Worm (Caenorhabditis elegans): ENCODE results near the gene rml-4.

The rml-4 gene

DNA sequence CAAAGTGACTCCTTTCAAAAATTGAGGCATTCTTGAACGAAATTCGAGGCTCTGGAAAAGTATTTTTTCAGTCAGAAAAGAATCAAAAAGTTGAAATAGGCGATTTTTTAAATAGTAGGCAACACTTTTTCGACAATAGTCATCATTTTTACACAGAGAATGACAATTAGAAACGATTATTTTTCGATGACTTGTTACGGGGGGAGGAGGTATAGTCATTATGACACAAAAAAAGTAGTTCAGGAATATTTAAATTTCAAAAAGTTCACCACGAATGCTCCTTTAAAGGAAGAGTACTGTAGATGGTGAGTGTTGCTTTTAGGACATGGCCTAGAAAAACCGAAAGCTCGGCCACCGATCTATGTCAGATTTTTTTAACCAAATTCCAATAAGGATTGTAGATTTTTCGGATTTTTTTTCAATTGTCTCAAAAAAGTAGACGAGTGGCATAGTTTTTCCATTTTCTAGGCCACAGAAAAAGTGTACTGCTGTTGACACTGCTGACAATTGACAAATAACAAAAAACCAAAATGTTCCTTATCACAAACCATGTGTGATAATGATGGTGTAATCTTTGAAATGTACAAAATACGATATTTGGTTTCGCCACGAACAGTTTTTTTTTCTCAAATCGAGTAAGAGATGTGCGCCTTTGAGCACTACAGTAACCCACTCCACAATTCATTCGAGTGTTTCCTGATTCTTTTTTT is 12.2 kb downstream of the rml-4 start, which contains the start of gene Y52E8A.3:
TSS of gene Y52E8A.3 (minus strand) at position 51 of the 710 bp plus-strand sequence.
- TF ChIP-seq ztf-29 (GFP tag; IDR thresholded peaks at IDR 0.05) = no peak
- no peak for TF ChIP-seq flt-1 (GFP tag; IDR thresholded peaks at IDR 0.05)
- no peak for TF ChIP-seq T22C8.4 (GFP tag; IDR thresholded peaks at IDR 0.05)
- no peak for TF ChIP-seq tab-1 (GFP tag; IDR thresholded peaks at IDR 0.05)
- no peak for TF ChIP-seq ref-1 (GFP tag; conservative IDR thresholded peaks at IDR 0.05)
- TF ChIP-seq ztf-23 (GFP tag; IDR thresholded peaks at IDR 0.05) = no peak
- TF ChIP-seq cog-1 (tag; optimal IDR thresholded peaks at IDR 0.05) = no peak
- TF ChIP-seq klf-2 (GFP tag; conservative IDR thresholded peaks at IDR 0.05) = no peak
- no peak for TF ChIP-seq med-1 (GFP tag; optimal IDR thresholded peaks at IDR 0.05; ENCODE audit: insufficient read depth)

DNA sequence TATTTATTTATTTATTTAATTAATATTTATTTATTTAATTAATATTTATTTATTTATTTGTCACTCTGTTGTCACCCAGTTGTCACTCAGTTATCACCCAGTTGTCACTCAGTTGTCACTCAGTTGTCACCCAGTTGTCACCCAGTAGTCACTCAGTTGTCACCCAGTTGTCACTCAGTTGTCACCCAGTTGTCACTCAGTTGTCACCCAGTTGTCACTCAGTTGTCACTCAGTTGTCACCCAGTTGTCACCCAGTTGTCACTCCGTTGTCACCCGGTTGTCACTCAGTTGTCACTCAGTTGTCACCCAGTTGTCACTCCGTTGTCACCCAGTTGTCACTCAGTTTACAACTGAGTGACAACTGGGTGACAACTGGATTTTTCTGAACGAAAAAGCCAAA is 14.2 kb downstream of the rml-4 start:
- TF ChIP-seq ztf-23 (GFP tag; IDR thresholded peaks at IDR 0.05) = 0 out of 2 replicates have a peak, but pooled peaks have one; percentile 11

DNA sequence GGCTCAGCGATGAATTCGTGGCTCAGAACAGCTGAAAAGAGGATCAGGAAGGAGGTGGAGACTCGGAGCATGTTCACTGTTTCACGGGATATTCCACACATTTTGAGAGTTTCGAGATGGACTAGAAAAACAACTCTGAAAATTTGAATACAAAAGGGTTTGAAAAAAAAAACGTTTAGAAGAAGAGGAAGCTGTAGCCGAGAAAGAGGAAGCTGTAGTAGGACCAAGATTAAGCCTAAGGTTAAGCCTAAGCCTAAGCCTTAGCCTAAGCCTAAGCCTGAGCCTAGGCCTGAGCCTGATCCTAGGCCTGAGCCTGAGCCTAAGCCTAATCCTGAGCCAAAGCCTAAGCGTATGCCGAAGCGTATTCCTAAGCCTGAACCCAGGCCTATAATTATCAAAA is 17.2 kb downstream of the rml-4 start, which contains the start of gene plep-1:
TSS of gene plep-1 (minus strand) at position 101 of the 400 bp plus-strand sequence.
- TF ChIP-seq ref-1 (GFP tag; conservative IDR thresholded peaks at IDR 0.05) = no peak

DNA sequence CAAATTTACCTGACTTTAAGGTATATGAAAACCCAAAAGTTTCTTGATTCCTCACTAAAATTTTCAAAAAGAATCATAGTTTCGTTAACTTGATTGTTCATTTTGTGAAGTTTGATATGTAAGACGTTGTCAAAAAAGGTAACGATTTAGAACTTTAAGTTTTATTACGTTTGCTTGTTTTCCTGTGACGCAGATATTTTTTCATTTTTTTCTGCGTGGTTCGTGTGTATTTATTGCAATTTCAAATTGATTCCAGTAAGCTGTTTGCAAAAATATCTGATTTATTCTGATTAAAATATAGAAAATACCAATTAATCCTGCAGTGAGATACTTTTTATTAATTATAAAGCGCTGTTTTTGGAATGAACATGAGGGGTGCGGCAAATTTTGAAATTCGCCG is 21.1 kb downstream of the rml-4 start, which contains the start of gene srw-40:
TSS of gene srw-40 (minus strand) at position 101 of the 400 bp plus-strand sequence.
- TF ChIP-seq cog-1 (tag; optimal IDR thresholded peaks at IDR 0.05) (no peak), med-1 (GFP tag; optimal IDR thresholded peaks at IDR 0.05; ENCODE audit: insufficient read depth) (no peak), ztf-23 (GFP tag; IDR thresholded peaks at IDR 0.05) (no peak), flt-1 (GFP tag; IDR thresholded peaks at IDR 0.05) (no peak), T22C8.4 (GFP tag; IDR thresholded peaks at IDR 0.05) (no peak), tab-1 (GFP tag; IDR thresholded peaks at IDR 0.05) (no peak), klf-2 (GFP tag; conservative IDR thresholded peaks at IDR 0.05) (no peak), ztf-29 (GFP tag; IDR thresholded peaks at IDR 0.05) (no peak), ref-1 (GFP tag; conservative IDR thresholded peaks at IDR 0.05) (no peak)

DNA sequence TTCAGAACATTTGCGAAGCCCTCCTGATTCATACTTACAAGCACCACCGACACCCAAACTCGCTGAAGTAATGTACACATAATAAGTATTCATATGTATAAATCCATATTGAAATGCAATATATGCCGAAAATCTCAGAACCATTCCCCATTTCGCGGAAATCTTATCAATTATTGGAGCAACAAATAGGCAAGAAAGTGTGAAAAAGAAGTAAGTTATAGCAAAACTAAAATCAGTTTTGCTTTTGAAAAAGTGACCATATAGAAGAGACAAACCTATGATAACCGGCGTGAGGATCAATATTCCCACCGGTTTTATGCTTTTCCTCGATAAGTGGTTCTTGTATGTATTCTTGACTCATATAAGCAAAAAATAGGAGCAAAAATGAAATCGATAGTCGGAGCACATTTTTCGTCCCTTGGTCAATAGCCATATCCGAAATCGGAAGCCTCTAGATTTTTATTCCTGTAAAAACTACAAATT is 24.7 kb downstream of the rml-4 start, which contains the start of gene Y52E8A.6:
TSS of gene Y52E8A.6 (minus strand) at position 433 of the 483 bp plus-strand sequence.
- TF ChIP-seq tab-1 (GFP tag; IDR thresholded peaks at IDR 0.05) (no peak), ztf-23 (GFP tag; IDR thresholded peaks at IDR 0.05) (no peak), cog-1 (tag; optimal IDR thresholded peaks at IDR 0.05) (no peak)

DNA sequence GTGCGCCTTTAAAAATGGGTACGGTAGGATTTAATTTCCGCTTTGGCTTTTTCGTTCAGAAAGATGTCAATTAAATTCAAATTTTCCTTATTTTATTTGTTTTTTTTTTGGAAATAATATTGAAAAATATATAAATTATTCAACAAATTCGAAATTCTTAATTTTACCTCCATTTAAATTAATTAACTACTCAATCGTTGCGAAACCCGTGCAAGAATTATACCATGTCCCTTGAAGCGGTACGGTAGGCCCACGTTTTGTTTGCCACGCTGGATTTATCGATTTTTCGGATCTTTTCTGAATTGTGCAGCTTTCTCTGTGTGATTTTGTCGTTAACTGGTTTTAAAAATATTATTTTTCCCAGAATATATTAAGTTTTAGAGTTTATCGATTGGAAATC is 25.6 kb downstream of the rml-4 start, which contains the start of gene Y52E8A.2:
TSS of gene Y52E8A.2 (plus strand) at position 382 of the 400 bp plus-strand sequence.
- TF ChIP-seq flt-1 (GFP tag; IDR thresholded peaks at IDR 0.05) (no peak), klf-2 (GFP tag; conservative IDR thresholded peaks at IDR 0.05) (no peak), med-1 (GFP tag; optimal IDR thresholded peaks at IDR 0.05; ENCODE audit: insufficient read depth) (no peak), cog-1 (tag; optimal IDR thresholded peaks at IDR 0.05) (no peak), tab-1 (GFP tag; IDR thresholded peaks at IDR 0.05) (no peak), ztf-29 (GFP tag; IDR thresholded peaks at IDR 0.05) (no peak), ztf-23 (GFP tag; IDR thresholded peaks at IDR 0.05) (no peak), T22C8.4 (GFP tag; IDR thresholded peaks at IDR 0.05) (no peak), ref-1 (GFP tag; conservative IDR thresholded peaks at IDR 0.05) (no peak)

DNA sequence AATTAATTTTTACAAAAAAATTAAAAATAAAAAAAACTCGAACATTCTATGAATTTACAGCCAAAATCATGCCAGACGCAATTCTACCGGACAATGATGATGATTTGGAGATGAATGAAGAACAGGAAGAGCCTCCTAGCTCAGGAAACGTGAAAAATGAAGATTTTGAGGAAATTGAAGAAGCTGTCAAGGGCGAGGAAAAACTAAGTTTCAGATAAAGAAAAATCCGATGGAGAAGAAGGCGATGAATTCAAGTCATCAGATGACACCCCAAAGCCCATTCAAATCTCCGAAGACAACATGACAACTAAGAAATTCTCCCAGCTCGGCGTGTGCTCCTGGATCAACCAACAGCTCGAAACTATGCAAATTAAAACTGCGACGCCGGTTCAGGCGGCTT is 26.9 kb downstream of the rml-4 start, which contains the start of gene Y52E8A.1:
TSS of gene Y52E8A.1 (plus strand) at position 301 of the 400 bp plus-strand sequence.
- TF ChIP-seq ztf-23 (GFP tag; IDR thresholded peaks at IDR 0.05) = no peak
- no peak for TF ChIP-seq tab-1 (GFP tag; IDR thresholded peaks at IDR 0.05)
- TF ChIP-seq med-1 (GFP tag; optimal IDR thresholded peaks at IDR 0.05; ENCODE audit: insufficient read depth) = no peak
- TF ChIP-seq klf-2 (GFP tag; conservative IDR thresholded peaks at IDR 0.05) = no peak

DNA sequence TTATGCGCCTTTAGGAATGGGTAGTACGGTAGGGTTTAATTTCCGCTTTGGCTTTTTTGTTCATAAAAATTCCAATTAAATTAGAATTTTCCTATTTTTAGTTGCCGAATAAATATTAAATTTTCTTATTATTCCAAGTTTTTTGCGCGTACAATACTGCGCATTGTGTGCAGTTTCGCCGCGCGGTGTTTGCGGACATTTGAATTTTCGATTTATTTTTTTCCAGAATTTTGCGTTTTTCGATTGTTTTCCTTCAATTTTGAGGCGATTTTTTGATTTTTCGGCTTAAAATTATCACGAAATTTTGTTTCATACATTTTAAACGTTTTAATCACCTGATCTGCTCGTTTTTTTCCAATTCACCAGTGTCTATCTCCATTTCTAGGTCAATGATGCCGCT is 28.0 kb downstream of the rml-4 start, which contains the start of gene H20J04.6:
TSS of gene H20J04.6 (plus strand) at position 386 of the 400 bp plus-strand sequence.
- TF ChIP-seq ztf-23 (GFP tag; IDR thresholded peaks at IDR 0.05) (no peak), cog-1 (tag; optimal IDR thresholded peaks at IDR 0.05) (no peak), med-1 (GFP tag; optimal IDR thresholded peaks at IDR 0.05; ENCODE audit: insufficient read depth) (no peak), T22C8.4 (GFP tag; IDR thresholded peaks at IDR 0.05) (no peak), tab-1 (GFP tag; IDR thresholded peaks at IDR 0.05) (no peak), ref-1 (GFP tag; conservative IDR thresholded peaks at IDR 0.05) (no peak), klf-2 (GFP tag; conservative IDR thresholded peaks at IDR 0.05) (no peak), flt-1 (GFP tag; IDR thresholded peaks at IDR 0.05) (no peak), ztf-29 (GFP tag; IDR thresholded peaks at IDR 0.05) (no peak)

DNA sequence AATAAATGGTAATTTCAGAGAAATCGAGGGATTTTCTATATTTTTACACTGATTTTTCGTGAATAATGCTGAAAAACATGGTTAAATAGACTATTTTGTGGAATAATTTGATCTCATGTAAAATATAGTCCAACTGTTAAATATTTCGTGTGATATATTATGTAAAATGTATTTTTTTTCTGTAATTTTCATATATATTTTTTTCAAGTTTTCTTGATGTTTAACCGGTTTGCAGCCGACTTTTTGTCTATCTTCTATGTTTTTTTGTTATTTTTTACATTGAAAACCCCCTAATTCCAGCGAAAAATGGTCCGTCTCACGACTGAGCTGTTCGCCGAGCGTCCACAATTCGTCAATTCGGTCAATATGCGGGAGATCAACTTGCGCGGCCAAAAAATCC is 29.2 kb downstream of the rml-4 start, which contains the start of gene mog-2:
TSS of gene mog-2 (plus strand) at position 301 of the 400 bp plus-strand sequence.
- no peak for TF ChIP-seq ztf-29 (GFP tag; IDR thresholded peaks at IDR 0.05)

DNA sequence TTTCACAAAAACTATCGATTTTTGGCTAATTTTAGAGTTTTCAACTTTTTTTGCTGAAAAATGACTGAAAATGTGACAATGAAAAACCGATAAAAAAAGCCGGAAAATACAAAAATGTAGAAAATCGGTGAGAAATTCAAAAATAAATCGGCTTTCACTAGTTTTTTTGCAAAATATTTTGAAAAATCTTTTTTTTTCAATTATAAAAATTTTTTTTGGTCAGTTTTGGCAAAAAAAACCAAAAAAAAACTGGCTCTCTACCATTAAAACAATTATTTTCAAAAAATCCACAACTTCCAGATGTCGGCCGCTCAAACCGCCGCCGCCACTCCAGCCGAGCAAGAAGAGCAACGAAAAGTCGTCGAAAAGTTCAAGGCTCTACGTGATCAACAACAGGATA is 31.5 kb downstream of the rml-4 start, which contains the start of gene pfd-2:
TSS of gene pfd-2 (plus strand) at position 301 of the 400 bp plus-strand sequence.
- TF ChIP-seq ztf-23 (GFP tag; IDR thresholded peaks at IDR 0.05) = no peak
- no peak for TF ChIP-seq ztf-29 (GFP tag; IDR thresholded peaks at IDR 0.05)
- no peak for TF ChIP-seq T22C8.4 (GFP tag; IDR thresholded peaks at IDR 0.05)
- TF ChIP-seq flt-1 (GFP tag; IDR thresholded peaks at IDR 0.05) = no peak
- no peak for TF ChIP-seq med-1 (GFP tag; optimal IDR thresholded peaks at IDR 0.05; ENCODE audit: insufficient read depth)
- TF ChIP-seq tab-1 (GFP tag; IDR thresholded peaks at IDR 0.05) = no peak

Measured in whole organism, midembryonic.